Fruit fly (Drosophila melanogaster) whole organism, embryonic: ENCODE results near the gene Gclc.

Source experiments
- BEAF-32 ChIP-seq: fragments of 200-800 bp; sonication (Bioruptor generic); optimal IDR thresholded peaks from 3 replicates; lab custom pipeline; 2017; ENCODE audit warnings: missing biosample characterization, missing genetic modification characterization, mild to moderate bottlenecking, moderate library complexity, missing genetic modification reagents
- CG12659 ChIP-seq: fragments of 200-800 bp; sonication (Bioruptor generic); optimal IDR thresholded peaks from 3 replicates; lab custom pipeline; 2017; ENCODE audit warnings: mild to moderate bottlenecking, missing biosample characterization, missing genetic modification reagents, missing genetic modification characterization
- CG14965 ChIP-seq: fragments of 200-800 bp; sonication (Bioruptor generic); optimal IDR thresholded peaks from 2 replicates; lab custom pipeline; 2016; ENCODE audit warnings: missing biosample characterization, missing genetic modification characterization, borderline replicate concordance
- CG15011 ChIP-seq: fragments of 200-800 bp; sonication (Bioruptor generic); optimal IDR thresholded peaks from 3 replicates; lab custom pipeline; 2018; ENCODE audit warnings: missing biosample characterization, mild to moderate bottlenecking, missing genetic modification characterization
- CG16813 ChIP-seq: fragments of 200-800 bp; sonication (Bioruptor generic); IDR thresholded peaks from 3 replicates; pipeline ENCODE4 v1.3.6; 2022; ENCODE audit warnings: missing biosample characterization, missing genetic modification characterization; ENCODE audit not compliant: partially characterized antibody
- CG17328 ChIP-seq: fragments of 200-800 bp; sonication (Bioruptor generic); IDR thresholded peaks from 2 replicates; pipeline ENCODE4 v1.3.6; 2022; ENCODE audit warnings: missing biosample characterization, missing genetic modification characterization
- CG18476 ChIP-seq: fragments of 200-800 bp; sonication (Bioruptor generic); optimal IDR thresholded peaks from 2 replicates; lab custom pipeline; 2016; ENCODE audit warnings: missing biosample characterization, mild to moderate bottlenecking, missing genetic modification characterization
- CG2116 ChIP-seq: fragments of 200-800 bp; sonication (Bioruptor generic); optimal IDR thresholded peaks from 3 replicates; lab custom pipeline; 2018; ENCODE audit warnings: missing biosample characterization, mild to moderate bottlenecking, missing genetic modification characterization
- CG2875 ChIP-seq: fragments of 200-800 bp; sonication (Bioruptor generic); optimal IDR thresholded peaks from 2 replicates; lab custom pipeline; 2017; ENCODE audit warnings: missing biosample characterization, mild to moderate bottlenecking, missing genetic modification characterization, missing genetic modification reagents
- CG3281 ChIP-seq: fragments of 200-800 bp; sonication (Bioruptor generic); optimal IDR thresholded peaks from 3 replicates; lab custom pipeline; 2017; ENCODE audit warnings: missing biosample characterization, mild to moderate bottlenecking, missing genetic modification characterization
- CG34224 ChIP-seq: fragments of 200-800 bp; sonication (Bioruptor generic); IDR thresholded peaks from 3 replicates; pipeline ENCODE4 v1.3.6; 2022; ENCODE audit warnings: missing biosample characterization, missing genetic modification characterization; ENCODE audit not compliant: partially characterized antibody
- CG3726 ChIP-seq: fragments of 200-800 bp; sonication (Bioruptor generic); IDR thresholded peaks from 3 replicates; pipeline ENCODE4, ENCODE4 v1.3.6; 2022; ENCODE audit warnings: missing biosample characterization, missing genetic modification characterization
- CG4360 ChIP-seq: fragments of 200-800 bp; sonication (Bioruptor generic); IDR thresholded peaks from 2 replicates; pipeline ENCODE4 v1.3.6; 2022; ENCODE audit warnings: missing biosample characterization, missing genetic modification characterization
- CG4617 ChIP-seq: fragments of 200-800 bp; sonication (Bioruptor generic); optimal IDR thresholded peaks from 3 replicates; lab custom pipeline; 2016; ENCODE audit warnings: missing biosample characterization, missing genetic modification characterization, borderline replicate concordance
- CG4707 ChIP-seq: fragments of 200-800 bp; sonication (Bioruptor generic); optimal IDR thresholded peaks from 2 replicates; lab custom pipeline; 2018; ENCODE audit warnings: missing biosample characterization, mild to moderate bottlenecking, missing genetic modification characterization, moderate library complexity
- CG6175 ChIP-seq: fragments of 200-800 bp; sonication (Bioruptor generic); IDR thresholded peaks from 3 replicates; pipeline ENCODE4 v1.3.6; 2022; ENCODE audit warnings: missing biosample characterization, missing genetic modification characterization
- CG7745 ChIP-seq: fragments of 200-800 bp; sonication (Bioruptor generic); optimal IDR thresholded peaks from 2 replicates; lab custom pipeline; 2018; ENCODE audit warnings: missing biosample characterization, mild to moderate bottlenecking, missing genetic modification characterization, moderate library complexity
- CG7963 ChIP-seq: fragments of 200-800 bp; sonication (Bioruptor generic); IDR thresholded peaks from 3 replicates; pipeline ENCODE4 v1.3.6; 2022; ENCODE audit warnings: missing biosample characterization, missing genetic modification characterization; ENCODE audit not compliant: partially characterized antibody
- D ChIP-seq, 2 experiments: fragments of 200-800 bp in 1 of 2; fragments of >200 bp in 1 of 2; sonication (Bioruptor generic) in 1 of 2; optimal IDR thresholded peaks; 2 replicates in 1 of 2; 3 replicates in 1 of 2; lab custom pipeline; 2017; ENCODE audit warnings: mild to moderate bottlenecking in 1 of 2, missing biosample characterization in 1 of 2, missing genetic modification characterization in 1 of 2, missing genetic modification reagents in 1 of 2
- Dbx ChIP-seq: fragments of 200-800 bp; sonication (Bioruptor generic); IDR thresholded peaks from 3 replicates; pipeline ENCODE4 v1.3.6; 2022; ENCODE audit warnings: missing biosample characterization, missing genetic modification characterization
- Dp ChIP-seq: fragments of 200-800 bp; sonication (Bioruptor generic); optimal IDR thresholded peaks from 2 replicates; lab custom pipeline; 2018; ENCODE audit warnings: missing biosample characterization, mild to moderate bottlenecking, missing genetic modification characterization, moderate library complexity
- Fer2 ChIP-seq: fragments of 200-800 bp; sonication (Bioruptor generic); optimal IDR thresholded peaks from 2 replicates; lab custom pipeline; 2018; ENCODE audit warnings: missing biosample characterization, mild to moderate bottlenecking, missing genetic modification characterization, moderate library complexity
- Kr ChIP-seq: fragments of 200-800 bp; sonication (Bioruptor generic); optimal IDR thresholded peaks from 2 replicates; lab custom pipeline; 2017; ENCODE audit warnings: missing biosample characterization, mild to moderate bottlenecking, missing genetic modification characterization
- MESR4 ChIP-seq: fragments of 200-800 bp; sonication (Bioruptor generic); optimal IDR thresholded peaks from 2 replicates; lab custom pipeline; 2018; ENCODE audit warnings: missing biosample characterization, mild to moderate bottlenecking, missing genetic modification characterization, moderate library complexity
- Mrtf ChIP-seq: fragments of 200-800 bp; sonication (Bioruptor generic); IDR thresholded peaks from 3 replicates; pipeline ENCODE4 v1.3.6; 2022; ENCODE audit warnings: missing biosample characterization, missing genetic modification characterization
- NC2β ChIP-seq: fragments of 200-800 bp; sonication (Bioruptor generic); optimal IDR thresholded peaks from 2 replicates; lab custom pipeline; 2016; ENCODE audit warnings: missing biosample characterization, missing genetic modification characterization
- NfI ChIP-seq: fragments of 200-800 bp; sonication (Bioruptor generic); optimal IDR thresholded peaks from 3 replicates; lab custom pipeline; 2018; ENCODE audit warnings: missing biosample characterization, mild to moderate bottlenecking, missing genetic modification characterization, moderate library complexity
- Opbp ChIP-seq: fragments of 200-800 bp; sonication (Bioruptor generic); IDR thresholded peaks from 3 replicates; pipeline ENCODE4 v1.3.6; 2022; ENCODE audit warnings: missing biosample characterization, missing genetic modification characterization; ENCODE audit not compliant: partially characterized antibody
- Optix ChIP-seq: fragments of 200-800 bp; sonication (Bioruptor generic); IDR thresholded peaks from 3 replicates; pipeline ENCODE4 v1.3.6; 2022; ENCODE audit warnings: missing biosample characterization, missing genetic modification characterization
- Rfx ChIP-seq: fragments of 200-800 bp; sonication (Bioruptor generic); IDR thresholded peaks from 2 replicates; pipeline ENCODE4 v1.3.6; 2022; ENCODE audit warnings: missing biosample characterization, missing genetic modification characterization
- Usf ChIP-seq: fragments of 200-800 bp; sonication (Bioruptor generic); optimal IDR thresholded peaks from 2 replicates; lab custom pipeline; 2017; ENCODE audit warnings: missing genotype, missing biosample characterization, missing genetic modification characterization
- amos ChIP-seq: fragments of 200-800 bp; sonication (Bioruptor generic); IDR thresholded peaks from 2 replicates; pipeline ENCODE4 v1.3.6; 2022; ENCODE audit warnings: missing biosample characterization, missing genetic modification characterization; ENCODE audit not compliant: partially characterized antibody
- en ChIP-seq: fragments of 200-800 bp; sonication (Bioruptor generic); optimal IDR thresholded peaks from 2 replicates; lab custom pipeline; 2016; ENCODE audit warnings: missing biosample characterization, missing genetic modification characterization
- ewg ChIP-seq: fragments of 200-800 bp; sonication (Bioruptor generic); optimal IDR thresholded peaks from 3 replicates; lab custom pipeline; 2017; ENCODE audit warnings: mild to moderate bottlenecking, missing biosample characterization, missing genetic modification reagents, missing genetic modification characterization
- gem ChIP-seq: fragments of 200-800 bp; sonication (Bioruptor generic); optimal IDR thresholded peaks from 2 replicates; lab custom pipeline; 2019; ENCODE audit warnings: missing biosample characterization, mild to moderate bottlenecking, missing genetic modification characterization, moderate library complexity
- h ChIP-seq: fragments of >200 bp; optimal IDR thresholded peaks from 2 replicates; lab custom pipeline; 2017
- inv ChIP-seq: fragments of 200-800 bp; sonication (Bioruptor generic); IDR thresholded peaks from 2 replicates; pipeline ENCODE4 v1.3.6; 2022; ENCODE audit warnings: missing biosample characterization, missing genetic modification characterization; ENCODE audit not compliant: partially characterized antibody
- ken ChIP-seq: fragments of 200-800 bp; sonication (Bioruptor generic); IDR thresholded peaks from 3 replicates; pipeline ENCODE4 v1.3.6; 2022; ENCODE audit warnings: missing biosample characterization, missing genetic modification characterization
- knrl ChIP-seq: fragments of 200-800 bp; sonication (Bioruptor generic); IDR thresholded peaks from 3 replicates; pipeline ENCODE4 v1.3.6; 2022; ENCODE audit warnings: missing biosample characterization, missing genetic modification characterization; ENCODE audit not compliant: partially characterized antibody
- maf-S ChIP-seq: fragments of 200-800 bp; sonication (Bioruptor generic); optimal IDR thresholded peaks from 2 replicates; lab custom pipeline; 2016; ENCODE audit warnings: missing biosample characterization, missing genetic modification characterization
- nerfin-2 ChIP-seq: fragments of 200-800 bp; sonication (Bioruptor generic); IDR thresholded peaks from 2 replicates; pipeline ENCODE4 v1.3.6; 2022; ENCODE audit warnings: missing biosample characterization, missing genetic modification characterization; ENCODE audit not compliant: partially characterized antibody
- sc ChIP-seq, 3 experiments: fragments of >200 bp in 2 of 3; fragments of 200-800 bp in 1 of 3; sonication (Bioruptor generic) in 1 of 3; optimal IDR thresholded peaks; 2 replicates in 2 of 3; 3 replicates in 1 of 3; lab custom pipeline; 2017; ENCODE audit warnings: mild to moderate bottlenecking in 1 of 3, missing biosample characterization in 1 of 3, missing genetic modification characterization in 1 of 3, missing genetic modification reagents in 1 of 3
- sens ChIP-seq: fragments of 200-800 bp; sonication (Bioruptor generic); peaks from one replicate; lab custom pipeline; 2016; ENCODE audit warnings: missing biosample characterization, missing genetic modification characterization
- sqz ChIP-seq: fragments of 200-800 bp; sonication (Bioruptor generic); optimal IDR thresholded peaks from 3 replicates; lab custom pipeline; 2018; ENCODE audit warnings: missing biosample characterization, mild to moderate bottlenecking, missing genetic modification characterization
- tna ChIP-seq: fragments of 200-800 bp; sonication (Bioruptor generic); IDR thresholded peaks from 2 replicates; pipeline ENCODE4 v1.3.6; 2022; ENCODE audit warnings: missing biosample characterization, missing genetic modification characterization; ENCODE audit not compliant: partially characterized antibody
- ttk ChIP-seq: fragments of 200-800 bp; sonication (Bioruptor generic); IDR thresholded peaks from 2 replicates; pipeline ENCODE4 v2.1.2; 2022; ENCODE audit warnings: missing biosample characterization, missing genetic modification characterization

Gene Gclc

dm6 chrX:8129204-8129997 lies 13.5 kb upstream of the Gclc start, which contains the start of gene CG2116 (continued):
- peak; percentile 66 for TF ChIP-seq sqz (GFP tag; lab: Kevin White, UChicago)
- no peak for TF ChIP-seq Kr (GFP tag; lab: Kevin White, UChicago)
- TF ChIP-seq D (optimal IDR thresholded peaks at IDR 0.05; lab: Kevin White, UChicago) = no peak
- no peak for TF ChIP-seq D (GFP tag; optimal IDR thresholded peaks at IDR 0.05; lab: Kevin White, UChicago)
- TF ChIP-seq CG18476 (GFP tag; lab: Kevin White, UChicago) = no peak
- TF ChIP-seq en = no peak
- no peak for TF ChIP-seq CG3281 (GFP tag; lab: Kevin White, UChicago)
- TF ChIP-seq CG3726 = no peak
- no peak for TF ChIP-seq NC2β (GFP tag; lab: Kevin White, UChicago)
- TF ChIP-seq CG7963 (GFP tag; lab: Robert Waterston, UW) = peak; percentile 59; the same call in 2 of the 3 replicates
- TF ChIP-seq CG6175 (GFP tag; lab: Robert Waterston, UW) = no peak
- TF ChIP-seq Mrtf (GFP tag; lab: Robert Waterston, UW) = no peak
- peak; percentile 84 for TF ChIP-seq MESR4 (GFP tag; lab: Kevin White, UChicago)
- peak; percentile 48 for TF ChIP-seq CG4617 (GFP tag; lab: Kevin White, UChicago)
- no peak for TF ChIP-seq Optix (GFP tag; lab: Robert Waterston, UW)
- no peak for TF ChIP-seq ttk (GFP tag; lab: Robert Waterston, UW)
- TF ChIP-seq ewg (GFP tag; lab: Kevin White, UChicago) = peak; percentile 76
- no peak for TF ChIP-seq Fer2 (tag; lab: Kevin White, UChicago)
- no peak for TF ChIP-seq ken (GFP tag; lab: Robert Waterston, UW)
- TF ChIP-seq Opbp (GFP tag; lab: Robert Waterston, UW) = peak; percentile 43; the same call in 2 of the 3 replicates
- TF ChIP-seq CG16813 = peak; percentile 79
- peak; percentile 53 for TF ChIP-seq sens (GFP tag; lab: Kevin White, UChicago)
- 0 out of 2 replicates have a peak, but pooled peaks have one; percentile 11 for TF ChIP-seq tna (GFP tag; lab: Robert Waterston, UW)
- peak; percentile 85 for TF ChIP-seq BEAF-32 (GFP tag; lab: Kevin White, UChicago)
- no peak for TF ChIP-seq Usf (GFP tag; lab: Kevin White, UChicago)
- TF ChIP-seq CG4360 = peak; percentile 54
- TF ChIP-seq maf-S (GFP tag; lab: Kevin White, UChicago) = no peak
- TF ChIP-seq gem (tag; lab: Kevin White, UChicago) = no peak
- no peak for TF ChIP-seq Rfx (GFP tag; lab: Robert Waterston, UW)
- TF ChIP-seq amos (GFP tag; lab: Robert Waterston, UW) = peak; percentile 73
- TF ChIP-seq CG34224 = peak; percentile 53; the same call in 2 of the 3 replicates
- no peak for TF ChIP-seq sc (optimal IDR thresholded peaks at IDR 0.05; lab: Kevin White, UChicago)
- no peak for TF ChIP-seq sc (GFP tag; optimal IDR thresholded peaks at IDR 0.05; lab: Kevin White, UChicago)
- TF ChIP-seq nerfin-2 (GFP tag; lab: Robert Waterston, UW) = 0 out of 2 replicates have a peak, but pooled peaks have one; percentile 23
- no peak for TF ChIP-seq CG4707 (GFP tag; lab: Kevin White, UChicago)
- no peak for TF ChIP-seq h (lab: Kevin White, UChicago)
- no peak for TF ChIP-seq CG17328 (GFP tag; lab: Robert Waterston, UW)
- TF ChIP-seq CG7745 (tag; lab: Kevin White, UChicago) = peak; percentile 90
- TF ChIP-seq CG2875 = no peak
- TF ChIP-seq inv (GFP tag; lab: Robert Waterston, UW) = peak; percentile 59; the same call in 1 of the 2 replicates
- TF ChIP-seq Dbx (GFP tag; lab: Robert Waterston, UW) = no peak
- peak; percentile 79 for TF ChIP-seq knrl (GFP tag; lab: Robert Waterston, UW)
- no peak for TF ChIP-seq NfI (GFP tag; lab: Kevin White, UChicago)
- TF ChIP-seq CG14965 (GFP tag; lab: Kevin White, UChicago) = no peak
- no peak for TF ChIP-seq CG15011 (GFP tag; lab: Kevin White, UChicago)
- peak; percentile 51 for TF ChIP-seq CG12659 (GFP tag; lab: Kevin White, UChicago)
- peak; percentile 74 for TF ChIP-seq Dp (GFP tag; lab: Kevin White, UChicago)
- TF ChIP-seq CG2116 (GFP tag; lab: Kevin White, UChicago) = peak; percentile 93
